Worm (Caenorhabditis elegans) whole organism, L4/young adult: ENCODE results near the gene Y51A2D.18.
A peak's percentile ranks its signal among the peaks of the same experiment; 100 is the strongest.

Experiments
- W03F9.2 ChIP-seq: fragments of 150-350 bp; optimal IDR thresholded peaks from 2 replicates; lab custom pipeline; 2014; ENCODE audit warnings: missing biosample characterization, missing genetic modification characterization
- dao-5 ChIP-seq: sonication (generic microtip); optimal IDR thresholded peaks from 2 replicates; lab custom pipeline; 2016; ENCODE audit warnings: missing genotype, missing genetic modification characterization, moderate library complexity, missing compliant biosample characterization
- him-1 ChIP-seq: sonication (generic microtip); optimal IDR thresholded peaks from 2 replicates; lab custom pipeline; 2016; ENCODE audit warnings: missing genotype, missing genetic modification reagents, missing genetic modification characterization, missing compliant biosample characterization

Y51A2D.18 gene

DNA sequence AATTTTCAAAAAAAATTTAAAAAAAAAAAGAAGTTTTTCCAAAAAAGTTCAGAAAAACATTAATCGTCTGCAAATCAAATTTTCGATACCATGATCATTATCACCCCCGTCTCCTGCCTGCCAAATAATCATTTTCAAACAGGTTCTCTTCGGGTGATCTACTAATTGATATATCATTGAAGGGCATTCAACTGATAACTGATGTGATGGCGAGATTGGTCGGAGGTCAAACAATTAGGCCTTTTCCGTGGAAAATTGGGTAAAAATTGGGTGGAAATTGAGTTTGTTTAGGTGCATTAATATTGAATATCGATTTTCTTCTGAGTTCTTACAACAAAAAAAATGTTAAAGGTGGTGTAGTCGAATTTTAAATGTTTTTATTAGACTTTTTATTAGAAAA, at the start of gene Y51A2D.18:
Y51A2D.18 (minus strand) TSS at position 101 of the 400 bp plus-strand sequence.
- TF ChIP-seq W03F9.2 (tag; lab: Kevin White, UChicago) (no peak), him-1 (tag; lab: Kevin White, UChicago) (no peak), dao-5 (tag; lab: Kevin White, UChicago) (no peak)

DNA sequence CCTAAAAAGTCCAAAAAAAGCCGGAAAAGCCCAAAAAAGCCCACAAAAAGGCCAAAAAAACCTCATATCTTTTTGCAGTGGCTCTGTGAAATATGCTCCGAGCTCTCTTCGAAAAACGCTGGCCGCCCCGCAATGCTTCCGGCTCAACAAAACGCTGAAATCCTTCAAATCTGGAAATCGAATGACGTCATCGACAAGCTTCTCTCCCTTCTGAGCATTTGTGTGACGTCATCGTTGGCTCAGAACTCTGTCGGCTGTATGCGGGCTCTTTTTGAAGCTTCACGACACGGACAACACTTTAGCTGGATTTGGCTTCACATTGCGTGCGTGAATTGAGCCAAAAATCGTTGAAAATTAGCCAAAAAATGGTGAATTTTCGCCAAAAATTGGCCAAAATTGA, 49.0 kb upstream of the Y51A2D.18 start:
- TF ChIP-seq dao-5 (tag; lab: Kevin White, UChicago) (no peak), him-1 (tag; lab: Kevin White, UChicago) (no peak), W03F9.2 (tag; lab: Kevin White, UChicago) (no peak)

DNA sequence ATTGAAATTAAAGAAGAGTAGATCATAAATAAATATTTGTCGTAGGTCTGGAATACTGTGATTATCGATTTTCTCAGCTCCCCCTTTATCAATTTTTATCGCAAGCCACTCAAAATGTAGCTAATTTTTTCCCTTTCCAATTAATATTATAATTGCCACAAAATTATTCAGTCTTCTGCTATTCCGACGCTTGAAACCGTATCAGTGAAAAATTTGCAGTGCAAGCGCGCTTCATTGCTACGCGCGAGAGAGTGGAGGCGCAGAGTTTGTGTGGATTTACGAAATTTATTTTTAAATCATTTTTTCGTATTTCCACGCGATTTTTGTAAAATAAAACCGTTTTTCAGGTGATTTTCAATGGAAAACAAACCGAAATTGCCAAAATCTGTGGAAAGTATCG, 46.5 kb upstream of the Y51A2D.18 start, which contains the start of gene ints-5:
ints-5 (plus strand) TSS at position 348 of the 400 bp plus-strand sequence.
- TF ChIP-seq him-1 (tag; lab: Kevin White, UChicago) (no peak), dao-5 (tag; lab: Kevin White, UChicago) (no peak), W03F9.2 (tag; lab: Kevin White, UChicago) (peak; percentile 40)

DNA sequence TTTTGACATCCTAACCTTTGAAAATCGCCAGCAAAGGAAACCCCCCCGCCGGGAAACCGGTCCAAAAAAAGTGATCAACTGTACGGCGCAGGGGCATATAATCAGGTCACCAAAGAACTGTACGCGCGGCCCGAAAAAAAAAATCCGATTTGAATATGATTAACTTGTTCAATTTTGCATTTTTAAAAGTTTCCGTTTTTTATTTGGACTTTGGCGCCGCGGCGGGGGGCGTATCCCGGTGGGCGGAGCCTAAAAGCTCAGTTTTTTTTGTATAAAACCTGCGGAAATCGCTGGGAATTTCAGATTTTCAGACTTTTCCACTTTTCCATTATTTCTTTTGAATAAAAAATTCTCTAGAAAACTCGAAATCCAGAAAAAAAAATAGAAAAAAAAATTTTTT, 37.4 kb upstream of the Y51A2D.18 start, which contains the start of gene hmit-1.2:
hmit-1.2 (plus strand) TSS at position 301 of the 400 bp plus-strand sequence.
- TF ChIP-seq dao-5 (tag; lab: Kevin White, UChicago) (no peak), W03F9.2 (tag; lab: Kevin White, UChicago) (no peak), him-1 (tag; lab: Kevin White, UChicago) (no peak)

DNA sequence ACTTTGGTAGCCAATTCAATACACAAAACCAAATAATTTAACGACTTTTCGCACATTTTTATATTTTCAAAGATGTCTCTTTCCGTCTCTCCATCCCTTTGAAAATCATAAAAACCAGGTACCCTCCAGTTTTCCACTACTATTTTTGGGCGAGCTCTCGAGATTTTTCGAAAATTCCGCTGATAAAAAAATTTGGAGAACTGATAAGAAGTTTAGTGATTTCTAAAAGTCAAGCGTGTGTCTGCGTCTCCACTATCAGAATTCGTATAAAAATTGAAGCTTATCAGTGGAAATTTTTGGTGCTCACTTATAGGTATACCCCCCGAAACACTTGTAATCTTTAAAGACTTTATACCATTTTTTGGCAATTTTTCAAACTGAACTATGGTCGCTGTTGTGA, 29.4 kb upstream of the Y51A2D.18 start, which contains the start of gene hmit-1.1:
hmit-1.1 (plus strand) TSS at position 294 of the 400 bp plus-strand sequence.
- TF ChIP-seq W03F9.2 (tag; lab: Kevin White, UChicago) = no peak
- no peak for TF ChIP-seq him-1 (tag; lab: Kevin White, UChicago)
- no peak for TF ChIP-seq dao-5 (tag; lab: Kevin White, UChicago)

DNA sequence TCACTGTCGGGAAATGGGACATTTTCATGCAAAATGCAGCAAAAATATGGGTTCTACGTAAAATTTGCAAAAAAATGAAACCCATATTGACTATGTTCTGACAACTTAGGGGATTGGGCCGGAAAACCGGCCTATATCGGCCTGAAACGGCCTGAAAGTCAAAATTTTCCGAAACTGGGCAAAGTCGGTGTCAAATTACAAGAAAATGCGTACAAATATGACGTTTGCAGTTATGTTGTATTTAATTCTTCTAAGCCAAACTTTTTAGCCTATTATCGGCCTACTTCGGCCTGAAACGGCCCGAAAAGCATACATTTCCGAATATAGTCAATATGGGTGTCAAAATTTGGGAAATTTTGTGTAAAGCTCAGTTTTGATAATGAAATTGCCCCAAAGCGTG, 24.8 kb upstream of the Y51A2D.18 start:
- TF ChIP-seq W03F9.2 (tag; lab: Kevin White, UChicago) (no peak), dao-5 (tag; lab: Kevin White, UChicago) (no peak), him-1 (tag; lab: Kevin White, UChicago) (no peak)

DNA sequence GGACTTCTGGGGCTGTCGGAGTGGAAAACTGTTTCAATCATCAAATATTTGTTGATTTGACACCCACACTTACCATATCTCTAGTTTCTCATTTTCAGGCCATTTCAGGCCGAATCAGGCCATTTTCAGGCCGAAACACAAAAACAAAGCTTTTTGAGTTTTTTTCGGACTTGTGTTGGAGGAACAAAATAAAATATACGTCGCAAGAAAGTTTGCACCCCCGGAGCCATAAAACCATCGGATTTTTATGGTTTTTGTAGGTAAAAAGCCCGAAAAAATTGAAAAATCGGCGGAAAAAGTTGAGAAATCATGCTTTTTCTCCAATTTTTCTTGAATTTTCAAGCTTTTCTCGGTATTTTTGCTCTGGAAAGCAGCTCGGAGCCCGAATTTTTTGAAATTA, 21.5 kb upstream of the Y51A2D.18 start, which contains the start of gene Y51A2D.1:
Y51A2D.1 (plus strand) TSS at position 301 of the 400 bp plus-strand sequence.
- TF ChIP-seq W03F9.2 (tag; lab: Kevin White, UChicago) (no peak), dao-5 (tag; lab: Kevin White, UChicago) (no peak), him-1 (tag; lab: Kevin White, UChicago) (no peak)

DNA sequence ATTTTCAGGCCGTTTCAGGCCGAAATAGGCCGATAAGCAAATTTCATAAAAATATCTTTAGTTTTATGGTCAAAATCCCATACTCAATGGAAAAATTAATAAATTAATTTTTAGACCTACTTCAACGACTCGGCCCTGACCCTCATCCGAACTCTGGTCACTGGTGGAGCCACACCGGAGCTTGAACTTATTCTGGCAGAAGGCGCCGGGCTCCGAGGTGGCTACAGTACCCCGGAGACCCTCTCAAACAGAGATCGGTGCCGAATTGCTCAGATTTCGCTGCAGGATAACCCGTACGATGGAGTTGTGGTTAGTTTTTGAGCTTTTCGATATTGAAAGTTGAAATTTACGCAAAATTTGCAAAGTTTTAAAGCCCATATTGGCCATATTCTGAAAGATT, 19.7 kb upstream of the Y51A2D.18 start:
- TF ChIP-seq dao-5 (tag; lab: Kevin White, UChicago) (no peak), him-1 (tag; lab: Kevin White, UChicago) (no peak), W03F9.2 (tag; lab: Kevin White, UChicago) (no peak)

DNA sequence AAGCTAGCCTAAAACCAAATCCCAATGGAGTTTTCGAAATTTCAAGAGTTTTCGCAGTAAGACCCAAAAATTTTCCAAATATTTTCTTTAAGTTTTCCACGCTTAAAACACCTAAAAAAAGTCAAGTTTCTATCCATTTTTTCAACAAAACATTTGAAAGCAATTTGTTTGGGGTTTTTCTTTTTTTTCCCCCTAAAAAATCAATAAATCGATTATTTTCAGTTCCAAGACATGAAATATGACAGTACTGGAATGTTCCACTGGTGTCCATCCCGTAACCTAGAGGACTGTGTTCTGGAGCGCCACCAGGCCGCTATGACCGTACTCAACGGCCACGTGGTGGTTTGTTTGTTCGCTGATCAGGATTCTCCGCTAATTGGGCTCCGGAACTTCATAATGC, 17.6 kb upstream of the Y51A2D.18 start:
- TF ChIP-seq dao-5 (tag; lab: Kevin White, UChicago) = no peak
- no peak for TF ChIP-seq him-1 (tag; lab: Kevin White, UChicago)
- TF ChIP-seq W03F9.2 (tag; lab: Kevin White, UChicago) = no peak

DNA sequence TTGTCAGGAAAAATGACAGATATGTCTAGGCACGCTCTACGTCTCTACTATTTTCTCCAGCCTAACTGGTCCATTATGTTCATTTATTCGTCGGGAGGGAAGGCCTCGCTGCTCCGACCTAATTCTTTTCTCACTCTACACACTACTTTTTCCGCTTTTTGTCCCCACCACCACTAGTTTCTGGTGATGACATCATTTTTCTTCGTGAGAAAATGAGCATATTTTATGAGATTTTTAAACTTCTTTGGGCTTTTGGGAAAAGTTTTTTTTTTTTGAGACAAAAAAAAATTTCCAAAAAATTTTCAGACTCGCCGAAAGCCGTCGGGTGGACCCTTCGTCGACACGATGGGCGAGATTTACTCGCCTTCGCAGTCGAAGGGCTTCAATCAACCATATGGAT, 4.9 kb upstream of the Y51A2D.18 start, which contains the start of gene slo-1:
slo-1 (plus strand) TSS at position 301 of the 400 bp plus-strand sequence.
- TF ChIP-seq dao-5 (tag; lab: Kevin White, UChicago) (no peak), him-1 (tag; lab: Kevin White, UChicago) (no peak), W03F9.2 (tag; lab: Kevin White, UChicago) (no peak)

DNA sequence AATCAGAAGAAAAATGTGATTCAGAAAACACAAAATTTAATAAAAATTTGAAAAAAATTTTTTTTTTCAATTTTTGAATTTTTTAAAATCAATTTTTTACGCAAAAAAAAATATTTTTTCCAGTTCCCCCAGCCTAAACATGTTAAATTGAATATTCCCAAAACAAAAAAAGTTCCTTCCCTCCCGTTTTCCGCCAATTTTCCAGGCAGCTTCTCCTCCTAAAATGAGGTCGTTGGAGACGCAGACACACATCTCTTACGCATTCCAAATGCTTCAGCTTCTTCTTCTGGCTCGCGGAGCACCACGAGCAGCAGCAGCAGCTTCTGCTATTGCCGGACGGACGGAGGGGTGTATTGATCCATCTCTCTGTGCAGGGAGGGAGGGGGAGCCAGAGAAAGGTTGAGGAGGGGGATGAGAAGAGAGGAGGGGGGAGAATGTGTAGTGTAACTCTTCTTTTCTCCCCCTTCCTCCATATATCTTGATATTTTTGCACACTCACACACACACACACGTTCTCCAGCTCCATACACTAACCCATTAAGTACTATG, 3.3 kb upstream of the Y51A2D.18 start:
- TF ChIP-seq dao-5 (tag; lab: Kevin White, UChicago) (no peak), W03F9.2 (tag; lab: Kevin White, UChicago) (no peak), him-1 (tag; lab: Kevin White, UChicago) (peak; percentile 81)

DNA sequence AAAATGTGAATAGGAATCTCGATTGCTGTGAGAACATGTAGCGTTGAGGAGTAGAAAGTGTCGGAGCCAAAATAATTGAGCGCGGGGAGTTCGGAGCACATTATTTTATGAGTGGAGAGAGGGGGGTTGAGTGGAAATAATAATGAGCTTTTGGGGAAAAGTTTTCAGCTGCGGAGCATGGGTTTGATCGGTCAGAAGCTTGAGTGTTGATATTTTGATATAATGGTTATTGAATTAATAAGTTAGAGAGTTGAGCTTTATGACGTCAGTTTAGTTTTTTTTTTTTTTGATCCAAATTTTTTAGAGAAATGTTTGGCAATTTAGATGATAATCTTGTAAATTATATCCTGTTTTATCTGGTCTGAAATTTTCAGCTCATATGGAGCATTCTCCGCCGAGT, 6.8 kb downstream of the Y51A2D.18 start, which contains the start of gene srh-178:
srh-178 (minus strand) TSS at position 101 of the 400 bp plus-strand sequence.
- TF ChIP-seq W03F9.2 (tag; lab: Kevin White, UChicago) (no peak), dao-5 (tag; lab: Kevin White, UChicago) (no peak), him-1 (tag; lab: Kevin White, UChicago) (no peak)

DNA sequence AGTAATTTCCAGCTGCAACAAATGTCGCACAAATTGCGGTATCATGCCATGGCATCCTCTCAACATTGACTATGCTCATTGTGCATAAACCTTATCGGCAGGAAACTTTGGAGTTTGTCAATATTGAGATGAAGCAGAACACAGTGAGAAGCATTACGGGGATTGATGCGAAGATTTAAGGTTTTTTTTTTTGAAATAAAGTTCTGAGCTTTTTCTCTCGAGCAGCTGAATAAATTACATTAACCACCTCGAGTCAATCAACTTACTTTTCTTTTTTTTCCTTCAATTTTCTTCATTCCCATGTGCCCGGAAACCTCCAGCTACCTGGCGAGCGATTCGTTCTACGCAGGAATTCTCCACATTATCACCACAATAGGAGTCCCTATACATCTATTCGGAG, 11.0 kb downstream of the Y51A2D.18 start, which contains the start of gene srh-179:
srh-179 (plus strand) TSS at position 301 of the 400 bp plus-strand sequence.
- TF ChIP-seq W03F9.2 (tag; lab: Kevin White, UChicago) (no peak), him-1 (tag; lab: Kevin White, UChicago) (no peak), dao-5 (tag; lab: Kevin White, UChicago) (no peak)

DNA sequence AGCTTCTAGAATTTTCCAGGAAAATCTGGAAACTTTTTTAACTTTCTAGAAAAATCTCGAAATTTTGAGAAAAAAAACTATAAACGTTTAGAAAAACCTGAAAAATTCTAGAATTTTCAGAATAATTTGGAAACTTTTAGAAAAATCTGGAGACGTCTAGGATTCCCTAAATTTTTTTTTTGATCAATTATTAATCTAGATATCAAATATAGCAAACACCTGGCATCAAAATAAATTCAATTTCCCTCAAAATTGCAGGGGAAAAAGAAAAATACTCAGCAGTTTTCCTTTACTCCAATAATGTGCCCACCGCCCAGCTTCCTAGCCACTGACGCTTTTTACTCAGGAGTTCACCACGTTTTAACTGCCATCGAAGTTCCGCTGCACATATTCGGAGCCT, 12.8 kb downstream of the Y51A2D.18 start, which contains the start of gene srh-181:
srh-181 (plus strand) TSS at position 301 of the 400 bp plus-strand sequence.
- TF ChIP-seq him-1 (tag; lab: Kevin White, UChicago) (no peak), dao-5 (tag; lab: Kevin White, UChicago) (no peak), W03F9.2 (tag; lab: Kevin White, UChicago) (no peak)
